Worm (Caenorhabditis elegans): ENCODE data around the gene F28A12.10.

DNA sequence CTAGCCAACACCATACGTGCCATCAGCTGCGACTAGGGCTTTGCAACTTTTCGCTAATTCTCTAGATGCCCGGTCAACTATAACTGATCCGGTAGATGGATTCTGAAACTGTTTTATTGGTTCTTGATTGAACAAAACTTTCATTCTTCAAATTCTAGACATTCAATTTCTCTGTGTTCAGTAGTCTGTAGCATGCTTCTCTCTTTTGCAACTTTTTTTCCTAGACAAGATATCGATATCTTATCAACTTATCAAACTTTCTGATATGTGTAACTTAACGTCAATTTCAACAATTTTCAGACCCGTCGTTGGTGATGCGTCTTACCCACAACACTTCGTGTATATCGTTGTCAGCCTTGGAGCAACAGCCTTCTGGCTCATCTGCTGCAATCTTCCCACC is 28.2 kb upstream of the F28A12.10 start, which contains the start of gene ZC190.4:
- no peak for TF ChIP-seq unc-39 (tag; optimal IDR thresholded peaks at IDR 0.05)
- TF ChIP-seq pqm-1 (tag; optimal IDR thresholded peaks at IDR 0.05): no peak
- TF ChIP-seq lin-15B (tag; optimal IDR thresholded peaks at IDR 0.05): no peak
- TF ChIP-seq aly-2 (tag; optimal IDR thresholded peaks at IDR 0.05): no peak
- TF ChIP-seq nhr-12 (tag; optimal IDR thresholded peaks at IDR 0.05): no peak
- TF ChIP-seq nhr-11 (tag; optimal IDR thresholded peaks at IDR 0.05): no peak
- TF ChIP-seq elt-3 (tag; optimal IDR thresholded peaks at IDR 0.05): no peak
- no peak for TF ChIP-seq nhr-43 (tag; optimal IDR thresholded peaks at IDR 0.05; ENCODE audit: poor library complexity, severe bottlenecking)
- no peak for TF ChIP-seq mdl-1 (tag; optimal IDR thresholded peaks at IDR 0.05)
